Worm (Caenorhabditis elegans): Measurements from ENCODE around the gene acn-1.

Gene acn-1

ce11 chrX:5084080-5084479 lies 12.8 kb downstream of the acn-1 start:
- TF ChIP-seq tbx-2 (tag; optimal IDR thresholded peaks at IDR 0.05) (no peak), lin-15B (tag; optimal IDR thresholded peaks at IDR 0.05) (no peak), nhr-71 (tag; optimal IDR thresholded peaks at IDR 0.05) (no peak), elt-3 (tag; optimal IDR thresholded peaks at IDR 0.05) (no peak), egl-27 (tag; optimal IDR thresholded peaks at IDR 0.05) (no peak), fkh-8 (tag; optimal IDR thresholded peaks at IDR 0.05) (peak; percentile 6), lir-3 (tag; optimal IDR thresholded peaks at IDR 0.05; ENCODE audit: poor library complexity) (no peak), Y116A8C.19 (tag; optimal IDR thresholded peaks at IDR 0.05; ENCODE audit: borderline replicate concordance) (no peak), nhr-28 (tag; optimal IDR thresholded peaks at IDR 0.05) (no peak), efl-1 (optimal IDR thresholded peaks at IDR 0.05) (no peak), efl-1 (GFP tag; optimal IDR thresholded peaks at IDR 0.05 in 1 of 2) (peak in 1 of 2 experiments; percentile 37), sptf-1 (tag; optimal IDR thresholded peaks at IDR 0.05) (no peak), nhr-237 (tag; optimal IDR thresholded peaks at IDR 0.05) (no peak), ets-5 (GFP tag; IDR thresholded peaks at IDR 0.05) (peak; percentile 93; the same call in 1 of the 2 replicates), unc-98 (GFP tag; IDR thresholded peaks at IDR 0.05) (no peak), nhr-20 (tag; optimal IDR thresholded peaks at IDR 0.05) (no peak), grh-1 (GFP tag; IDR thresholded peaks at IDR 0.05) (no peak), nhr-12 (tag; optimal IDR thresholded peaks at IDR 0.05) (no peak), ceh-88 (GFP tag; IDR thresholded peaks at IDR 0.05) (no peak), lsy-2 (tag; optimal IDR thresholded peaks at IDR 0.05) (no peak), pag-3 (tag; optimal IDR thresholded peaks at IDR 0.05; ENCODE audit: borderline replicate concordance, insufficient read depth) (no peak)

ce11 chrX:5079297-5079696 lies 17.6 kb downstream of the acn-1 start:
- TF ChIP-seq mab-9 (GFP tag; IDR thresholded peaks at IDR 0.05) (no peak), nhr-20 (tag; optimal IDR thresholded peaks at IDR 0.05) (peak; percentile 62), lin-13 (GFP tag; optimal IDR thresholded peaks at IDR 0.05) (no peak), ama-1 (optimal IDR thresholded peaks at IDR 0.05) (no peak), egl-13 (tag; optimal IDR thresholded peaks at IDR 0.05) (no peak), lin-14 (GFP tag; optimal IDR thresholded peaks at IDR 0.05) (peak; percentile 68), efl-1 (optimal IDR thresholded peaks at IDR 0.05) (no peak), efl-1 (GFP tag; optimal IDR thresholded peaks at IDR 0.05 in 1 of 2) (no peak), ceh-82 (tag; optimal IDR thresholded peaks at IDR 0.05) (no peak), lin-39 (tag; optimal IDR thresholded peaks at IDR 0.05) (no peak), pax-3 (tag; optimal IDR thresholded peaks at IDR 0.05) (no peak), aha-1 (tag; optimal IDR thresholded peaks at IDR 0.05) (no peak), dpl-1 (GFP tag; optimal IDR thresholded peaks at IDR 0.05) (no peak), isw-1 (GFP tag; IDR thresholded peaks at IDR 0.05) (no peak), dsc-1 (tag; optimal IDR thresholded peaks at IDR 0.05) (no peak), vab-15 (tag; optimal IDR thresholded peaks at IDR 0.05) (peak; percentile 40), tlp-1 (tag; optimal IDR thresholded peaks at IDR 0.05) (no peak), nhr-84 (tag; optimal IDR thresholded peaks at IDR 0.05) (no peak), grh-1 (GFP tag; IDR thresholded peaks at IDR 0.05) (peak; percentile 82), aly-2 (tag; optimal IDR thresholded peaks at IDR 0.05) (no peak), elt-2 (tag; optimal IDR thresholded peaks at IDR 0.05) (no peak), elt-3 (tag; optimal IDR thresholded peaks at IDR 0.05) (peak in 5 of 6 experiments; percentile 44 to 90 (median 68)), sox-4 (tag; optimal IDR thresholded peaks at IDR 0.05) (no peak), xbp-1 (tag; optimal IDR thresholded peaks at IDR 0.05) (peak; percentile 2), nhr-90 (tag; optimal IDR thresholded peaks at IDR 0.05; ENCODE audit: poor library complexity) (peak; percentile 22), pqm-1 (tag; optimal IDR thresholded peaks at IDR 0.05) (no peak), C34B4.2 (tag; optimal IDR thresholded peaks at IDR 0.05) (no peak), mdl-1 (tag; optimal IDR thresholded peaks at IDR 0.05) (peak in 1 of 2 experiments; percentile 24), ceh-63 (GFP tag; optimal IDR thresholded peaks at IDR 0.05) (no peak), ceh-8 (GFP tag; optimal IDR thresholded peaks at IDR 0.05) (no peak), nhr-11 (tag; optimal IDR thresholded peaks at IDR 0.05) (no peak), tbx-2 (tag; optimal IDR thresholded peaks at IDR 0.05) (peak; percentile 33), jun-1 (tag; optimal IDR thresholded peaks at IDR 0.05) (no peak), ceh-88 (GFP tag; IDR thresholded peaks at IDR 0.05) (no peak), fkh-4 (tag; optimal IDR thresholded peaks at IDR 0.05; ENCODE audit: borderline replicate concordance) (no peak), lir-3 (tag; optimal IDR thresholded peaks at IDR 0.05; ENCODE audit: poor library complexity) (no peak), snu-23 (GFP tag; optimal IDR thresholded peaks at IDR 0.05) (peak; percentile 42), efl-3 (GFP tag; optimal IDR thresholded peaks at IDR 0.05) (no peak)

Measured in whole organism, L1 larva.